Fruit fly (Drosophila melanogaster) whole organism, embryonic: ENCODE measurements around the gene Ostgamma.

Experiments
- CG30020 ChIP-seq: fragments of 200-800 bp; optimal IDR thresholded peaks from 2 replicates; lab custom pipeline; 2019; ENCODE audit warnings: missing biosample characterization, mild to moderate bottlenecking, missing genetic modification characterization, moderate library complexity
- CG7372 ChIP-seq: fragments of 200-800 bp; sonication (Bioruptor generic); IDR thresholded peaks from 2 replicates; pipeline ENCODE4 v1.3.6; 2022; ENCODE audit warnings: missing biosample characterization, missing genetic modification characterization
- ase ChIP-seq: fragments of 200-800 bp; sonication (Bioruptor generic); IDR thresholded peaks from 3 replicates; pipeline ENCODE4 v1.3.6; 2022; ENCODE audit warnings: missing biosample characterization, missing genetic modification characterization
- onecut ChIP-seq: fragments of 200-800 bp; sonication (Bioruptor generic); IDR thresholded peaks from 2 replicates; pipeline ENCODE4 v1.3.6; 2022; ENCODE audit warnings: missing biosample characterization, missing genetic modification characterization

dm6 chr2L:8270916-8271315 is 37.1 kb downstream of the Ostgamma start:
- no peak for TF ChIP-seq CG30020 (tag; lab: Kevin White, UChicago)
- TF ChIP-seq CG7372 (GFP tag; lab: Robert Waterston, UW), result no peak
- TF ChIP-seq onecut (GFP tag; lab: Robert Waterston, UW), result no peak
- no peak for TF ChIP-seq ase
